In genomic region chrIV:7909455-7910141, ce11 we compare ENCODE assay signal across 1 worm cellular context.
TF ChIP-seq lines count a peak whose summit lies in the region.

No protein-coding gene starts in this region.

TF ChIP-seq in whole organism, L1 larva, 84 proteins besides CTCF, POLR2A, EP300 and RAD21 (continued from another document):
- no peak for TF ChIP-seq nhr-20 (tag; optimal IDR thresholded peaks at IDR 0.05; lab: Kevin White, UChicago)
- peak; percentile 38 for TF ChIP-seq nhr-71 (tag; optimal IDR thresholded peaks at IDR 0.05; lab: Kevin White, UChicago)
- TF ChIP-seq vab-15 (tag; optimal IDR thresholded peaks at IDR 0.05; lab: Kevin White, UChicago): no peak
- TF ChIP-seq ets-5 (GFP tag; IDR thresholded peaks at IDR 0.05; lab: Robert Waterston, UW): no peak
